Fruit fly (Drosophila melanogaster): ENCODE results near the gene CG43098.

CG43098 gene

dm6 chr3L:3665288-3666210 lies 6.7 kb downstream of the CG43098 start (continued):
- TF ChIP-seq ara (GFP tag; IDR thresholded peaks at IDR 0.05) (peak; percentile 52; the same call in 1 of the 2 replicates), CG13287 (GFP tag; IDR thresholded peaks at IDR 0.05; ENCODE audit: partially characterized antibody) (no peak), maf-S (GFP tag; optimal IDR thresholded peaks at IDR 0.05) (peak; percentile 9), dan (GFP tag; IDR thresholded peaks at IDR 0.05) (no peak), CG6654 (GFP tag; optimal IDR thresholded peaks at IDR 0.05) (no peak), CG14667 (GFP tag; IDR thresholded peaks at IDR 0.05) (no peak), Aef1 (GFP tag; IDR thresholded peaks at IDR 0.05) (no peak; the same call in 2 of the 3 replicates), CG34376 (GFP tag; optimal IDR thresholded peaks at IDR 0.05) (no peak), jumu (GFP tag; optimal IDR thresholded peaks at IDR 0.05) (no peak), Bdp1 (GFP tag; optimal IDR thresholded peaks at IDR 0.05) (no peak), chif (GFP tag; optimal IDR thresholded peaks at IDR 0.05) (peak; percentile 61 to 74), dmrt11E (tag; optimal IDR thresholded peaks at IDR 0.05) (peak; percentile 70), unpg (GFP tag; optimal IDR thresholded peaks at IDR 0.05) (peak; percentile 64), lov (optimal IDR thresholded peaks at IDR 0.05) (no peak), lov (GFP tag; IDR thresholded peaks at IDR 0.05) (0 out of 3 replicates have a peak, but pooled peaks have one; percentile 57), CG5180 (GFP tag; optimal IDR thresholded peaks at IDR 0.05) (no peak), cg (GFP tag; optimal IDR thresholded peaks at IDR 0.05) (no peak), her (GFP tag; optimal IDR thresholded peaks at IDR 0.05) (peak; percentile 51), CG18011 (GFP tag; optimal IDR thresholded peaks at IDR 0.05) (no peak), ac (GFP tag; optimal IDR thresholded peaks at IDR 0.05) (no peak), CG12104 (GFP tag; optimal IDR thresholded peaks at IDR 0.05) (no peak), Rx (GFP tag; IDR thresholded peaks at IDR 0.05) (no peak), nom (GFP tag; optimal IDR thresholded peaks at IDR 0.05) (no peak), CG13775 (GFP tag; optimal IDR thresholded peaks at IDR 0.05) (peak; percentile 14), Doc3 (GFP tag; IDR thresholded peaks at IDR 0.05; ENCODE audit: partially characterized antibody) (no peak), H2.0 (GFP tag; IDR thresholded peaks at IDR 0.05) (peak; percentile 6; the same call in 1 of the 2 replicates), Hmx (GFP tag; optimal IDR thresholded peaks at IDR 0.05) (no peak), repo (GFP tag; optimal IDR thresholded peaks at IDR 0.05) (no peak), CG18599 (GFP tag; optimal IDR thresholded peaks at IDR 0.05) (no peak), CG31441 (GFP tag; IDR thresholded peaks at IDR 0.05) (no peak), HLH4C (GFP tag; IDR thresholded peaks at IDR 0.05; ENCODE audit: partially characterized antibody) (no peak), ftz-f1 (GFP tag; optimal IDR thresholded peaks at IDR 0.05) (no peak), Mad (GFP tag; optimal IDR thresholded peaks at IDR 0.05) (no peak), CG4707 (GFP tag; optimal IDR thresholded peaks at IDR 0.05) (peak; percentile 49), org-1 (GFP tag; optimal IDR thresholded peaks at IDR 0.05) (no peak), CG4730 (GFP tag; IDR thresholded peaks at IDR 0.05) (no peak), Fer2 (tag; optimal IDR thresholded peaks at IDR 0.05) (no peak), row (GFP tag; IDR thresholded peaks at IDR 0.05) (peak; percentile 57; the same call in 2 of the 3 replicates), Hr78 (GFP tag; optimal IDR thresholded peaks at IDR 0.05) (peak in 1 of 2 experiments; percentile 11), CG30403 (GFP tag; optimal IDR thresholded peaks at IDR 0.05) (peak; percentile 55), ems (GFP tag; optimal IDR thresholded peaks at IDR 0.05) (no peak), odd (GFP tag; optimal IDR thresholded peaks at IDR 0.05) (no peak), pum (GFP tag; optimal IDR thresholded peaks at IDR 0.05) (no peak), C15 (GFP tag; IDR thresholded peaks at IDR 0.05) (no peak), Optix (GFP tag; IDR thresholded peaks at IDR 0.05) (0 out of 3 replicates have a peak, but pooled peaks have one; percentile 43), CG13894 (tag; optimal IDR thresholded peaks at IDR 0.05) (peak; percentile 77), da (GFP tag; optimal IDR thresholded peaks at IDR 0.05) (no peak), CG9437 (GFP tag; optimal IDR thresholded peaks at IDR 0.05) (peak; percentile 24)

Data from whole organism, embryonic.